Worm (Caenorhabditis elegans): ENCODE results near the gene vps-24.

- TF ChIP-seq ref-1 (GFP tag; conservative IDR thresholded peaks at IDR 0.05) (no peak), klf-2 (GFP tag; conservative IDR thresholded peaks at IDR 0.05) (no peak), med-1 (GFP tag; optimal IDR thresholded peaks at IDR 0.05; ENCODE audit: insufficient read depth) (no peak)
These were observed 18.2 kb downstream of the vps-24 start, which contains the start of gene F59A6.12 for ce11 chrII:5011978-5012377.
